Fruit fly (Drosophila melanogaster) whole organism, embryonic: Measurements from ENCODE around the gene CG14230.
A peak's percentile ranks its signal among the peaks of the same experiment; 100 is the strongest.

Experiments
- B-H1 ChIP-seq: fragments of 200-800 bp; sonication (Bioruptor generic); IDR thresholded peaks from 3 replicates; pipeline ENCODE4 v1.3.6; 2022; ENCODE audit warnings: missing biosample characterization, missing genetic modification characterization
- Bgb ChIP-seq: fragments of 200-800 bp; sonication (Bioruptor generic); IDR thresholded peaks from 2 replicates; pipeline ENCODE4 v1.3.6; 2022; ENCODE audit warnings: missing biosample characterization, missing genetic modification characterization; ENCODE audit not compliant: partially characterized antibody
- CG10147 ChIP-seq: fragments of 200-800 bp; sonication (Bioruptor generic); optimal IDR thresholded peaks from 2 replicates; lab custom pipeline; 2019; ENCODE audit warnings: missing biosample characterization, mild to moderate bottlenecking, missing genetic modification characterization, moderate library complexity
- CG10366 ChIP-seq: fragments of 200-800 bp; sonication (Bioruptor generic); IDR thresholded peaks from 2 replicates; pipeline ENCODE4 v1.3.6; 2022; ENCODE audit warnings: missing biosample characterization, missing genetic modification characterization
- CG11560 ChIP-seq: fragments of 200-800 bp; sonication (Bioruptor generic); IDR thresholded peaks from 3 replicates; pipeline ENCODE4 v1.3.6; 2022; ENCODE audit warnings: missing biosample characterization, missing genetic modification characterization
- CG13287 ChIP-seq: fragments of 200-800 bp; sonication (Bioruptor generic); IDR thresholded peaks from 2 replicates; pipeline ENCODE4 v1.3.6; 2022; ENCODE audit warnings: missing biosample characterization, missing genetic modification characterization; ENCODE audit not compliant: partially characterized antibody
- CG14014 ChIP-seq: fragments of 200-800 bp; sonication (Bioruptor generic); IDR thresholded peaks from 2 replicates; pipeline ENCODE4 v1.3.6; 2022; ENCODE audit warnings: missing biosample characterization, missing genetic modification characterization
- CG17359 ChIP-seq: fragments of 200-800 bp; sonication (Bioruptor generic); optimal IDR thresholded peaks from 3 replicates; lab custom pipeline; 2018; ENCODE audit warnings: missing biosample characterization, mild to moderate bottlenecking, missing genetic modification characterization, moderate library complexity
- CG17829 ChIP-seq: fragments of 200-800 bp; optimal IDR thresholded peaks from 2 replicates; lab custom pipeline; 2019; ENCODE audit warnings: missing biosample characterization, mild to moderate bottlenecking, missing genetic modification characterization, moderate library complexity
- CG3163 ChIP-seq: fragments of 200-800 bp; sonication (Bioruptor generic); optimal IDR thresholded peaks from 3 replicates; lab custom pipeline; 2016; ENCODE audit warnings: missing biosample characterization, missing genetic modification characterization
- CG6765 ChIP-seq: fragments of 200-800 bp; sonication (Bioruptor generic); optimal IDR thresholded peaks from 3 replicates; lab custom pipeline; 2017; ENCODE audit warnings: missing biosample characterization, mild to moderate bottlenecking, missing genetic modification characterization
- CG6791 ChIP-seq: fragments of 200-800 bp; sonication (Bioruptor generic); IDR thresholded peaks from 3 replicates; pipeline ENCODE4 v1.3.6; 2022; ENCODE audit warnings: missing biosample characterization, missing genetic modification characterization; ENCODE audit not compliant: partially characterized antibody
- CG7928 ChIP-seq: fragments of 200-800 bp; sonication (Bioruptor generic); optimal IDR thresholded peaks from 2 replicates; lab custom pipeline; 2017; ENCODE audit warnings: missing biosample characterization, mild to moderate bottlenecking, missing genetic modification characterization
- CG8478 ChIP-seq: fragments of >200 bp; optimal IDR thresholded peaks from 2 replicates; lab custom pipeline; 2018
- D19B ChIP-seq: fragments of 200-800 bp; sonication (Bioruptor generic); optimal IDR thresholded peaks from 2 replicates; lab custom pipeline; 2017; ENCODE audit warnings: missing biosample characterization, mild to moderate bottlenecking, missing genetic modification characterization
- Dbx ChIP-seq: fragments of 200-800 bp; sonication (Bioruptor generic); IDR thresholded peaks from 3 replicates; pipeline ENCODE4 v1.3.6; 2022; ENCODE audit warnings: missing biosample characterization, missing genetic modification characterization
- Dll ChIP-seq: fragments of 200-800 bp; sonication (Bioruptor generic); IDR thresholded peaks from 4 replicates; pipeline ENCODE4 v1.3.6; 2022; ENCODE audit warnings: missing biosample characterization, missing genetic modification characterization; ENCODE audit not compliant: partially characterized antibody
- Fer1 ChIP-seq: fragments of 200-800 bp; sonication (Bioruptor generic); optimal IDR thresholded peaks from 2 replicates; lab custom pipeline; 2017; ENCODE audit warnings: missing biosample characterization, mild to moderate bottlenecking, missing genetic modification characterization
- HmgZ ChIP-seq: fragments of 200-800 bp; sonication (Bioruptor generic); optimal IDR thresholded peaks from 2 replicates; lab custom pipeline; 2018; ENCODE audit warnings: missing biosample characterization, mild to moderate bottlenecking, missing genetic modification characterization
- Hr39 ChIP-seq: fragments of >200 bp; optimal IDR thresholded peaks from 2 replicates; lab custom pipeline; 2017
- Hr78 ChIP-seq, 2 experiments: fragments of 200-800 bp in 1 of 2; fragments of >200 bp in 1 of 2; sonication (Bioruptor generic) in 1 of 2; optimal IDR thresholded peaks; 2 replicates each; lab custom pipeline; 2017 to 2019; ENCODE audit warnings: missing biosample characterization in 2 of 2, missing genetic modification characterization in 2 of 2, mild to moderate bottlenecking in 1 of 2, moderate library complexity in 1 of 2
- Lim3 ChIP-seq: fragments of 200-800 bp; sonication (Bioruptor generic); IDR thresholded peaks from 2 replicates; pipeline ENCODE4 v1.3.6; 2022; ENCODE audit warnings: missing biosample characterization, missing genetic modification characterization
- NFAT ChIP-seq: fragments of 200-800 bp; sonication (Bioruptor generic); IDR thresholded peaks from 2 replicates; pipeline ENCODE4 v1.3.6; 2022; ENCODE audit warnings: missing biosample characterization, missing genetic modification characterization
- Nf-YB ChIP-seq: fragments of 200-800 bp; sonication (Bioruptor generic); optimal IDR thresholded peaks from 3 replicates; lab custom pipeline; 2019; ENCODE audit warnings: missing biosample characterization, mild to moderate bottlenecking, missing genetic modification characterization, moderate library complexity
- Sox102F ChIP-seq: fragments of 200-800 bp; sonication (Bioruptor generic); optimal IDR thresholded peaks from 2 replicates; lab custom pipeline; 2018; ENCODE audit warnings: missing biosample characterization, mild to moderate bottlenecking, missing genetic modification characterization, moderate library complexity
- Taf1 ChIP-seq: fragments of 200-800 bp; sonication (Bioruptor generic); IDR thresholded peaks from 2 replicates; pipeline ENCODE4 v1.3.6; 2022; ENCODE audit warnings: missing biosample characterization, missing genetic modification characterization
- Tbp ChIP-seq: fragments of >200 bp; optimal IDR thresholded peaks from 2 replicates; lab custom pipeline; 2018; ENCODE audit warnings: missing biosample characterization, missing genetic modification characterization
- Usf ChIP-seq: fragments of 200-800 bp; sonication (Bioruptor generic); optimal IDR thresholded peaks from 2 replicates; lab custom pipeline; 2017; ENCODE audit warnings: missing genotype, missing biosample characterization, missing genetic modification characterization
- bbx ChIP-seq: fragments of 200-800 bp; sonication (Bioruptor generic); IDR thresholded peaks from 2 replicates; pipeline ENCODE4 v1.3.6; 2022; ENCODE audit warnings: missing biosample characterization, missing genetic modification characterization; ENCODE audit not compliant: partially characterized antibody
- bigmax ChIP-seq: fragments of 200-800 bp; sonication (Bioruptor generic); optimal IDR thresholded peaks from 2 replicates; lab custom pipeline; 2018; ENCODE audit warnings: missing biosample characterization, mild to moderate bottlenecking, missing genetic modification characterization
- cas ChIP-seq: fragments of 200-800 bp; sonication (Bioruptor generic); IDR thresholded peaks from 2 replicates; pipeline ENCODE4 v1.3.6; 2022; ENCODE audit warnings: missing biosample characterization, missing genetic modification characterization
- cg ChIP-seq: fragments of 200-800 bp; sonication (Bioruptor generic); optimal IDR thresholded peaks from 3 replicates; lab custom pipeline; 2019; ENCODE audit warnings: missing biosample characterization, mild to moderate bottlenecking, missing genetic modification characterization, moderate library complexity
- chm ChIP-seq: fragments of 200-800 bp; sonication (Bioruptor generic); IDR thresholded peaks from 2 replicates; pipeline ENCODE4 v1.3.6; 2022; ENCODE audit warnings: missing biosample characterization, missing genetic modification characterization
- ci ChIP-seq: fragments of 200-800 bp; sonication (Bioruptor generic); IDR thresholded peaks from 3 replicates; pipeline ENCODE4 v1.3.6; 2022; ENCODE audit warnings: missing biosample characterization, missing genetic modification characterization
- crc ChIP-seq: fragments of 200-800 bp; sonication (Bioruptor generic); optimal IDR thresholded peaks from 2 replicates; lab custom pipeline; 2016; ENCODE audit warnings: missing biosample characterization, missing genetic modification characterization
- crol ChIP-seq: fragments of 200-800 bp; sonication (Bioruptor generic); IDR thresholded peaks from 2 replicates; pipeline ENCODE4 v1.3.6; 2022; ENCODE audit warnings: missing biosample characterization, missing genetic modification characterization
- dpn ChIP-seq, 2 experiments: fragments of 200-800 bp; sonication (Bioruptor generic); optimal IDR thresholded peaks; 3 replicates each; lab custom pipeline; 2016; ENCODE audit warnings: missing biosample characterization in 2 of 2, missing genetic modification characterization in 2 of 2
- en ChIP-seq: fragments of 200-800 bp; sonication (Bioruptor generic); optimal IDR thresholded peaks from 2 replicates; lab custom pipeline; 2016; ENCODE audit warnings: missing biosample characterization, missing genetic modification characterization
- eve ChIP-seq, 2 experiments: fragments of >200 bp; optimal IDR thresholded peaks; 2 replicates each; lab custom pipeline; 2017; ENCODE audit warnings: missing biosample characterization in 2 of 2, missing genetic modification characterization in 2 of 2
- ewg ChIP-seq: fragments of 200-800 bp; sonication (Bioruptor generic); optimal IDR thresholded peaks from 3 replicates; lab custom pipeline; 2017; ENCODE audit warnings: mild to moderate bottlenecking, missing biosample characterization, missing genetic modification reagents, missing genetic modification characterization
- gcm ChIP-seq: fragments of 200-800 bp; sonication (Bioruptor generic); optimal IDR thresholded peaks from 2 replicates; lab custom pipeline; 2019; ENCODE audit warnings: missing biosample characterization, mild to moderate bottlenecking, missing genetic modification characterization, moderate library complexity
- gfzf ChIP-seq: fragments of 200-800 bp; sonication (Bioruptor generic); optimal IDR thresholded peaks from 2 replicates; lab custom pipeline; 2016; ENCODE audit warnings: missing biosample characterization, mild to moderate bottlenecking, missing genetic modification characterization, moderate library complexity
- hkb ChIP-seq, 2 experiments: fragments of 200-800 bp in 1 of 2; fragments of >200 bp in 1 of 2; sonication (Bioruptor generic) in 1 of 2; IDR thresholded peaks in 1 of 2; optimal IDR thresholded peaks in 1 of 2; 2 replicates each; pipeline versions ENCODE4 v1.3.6 to Lab custom; 2017 to 2022; ENCODE audit warnings: missing biosample characterization in 1 of 2, missing genetic modification characterization in 1 of 2
- nom ChIP-seq: fragments of 200-800 bp; sonication (Bioruptor generic); optimal IDR thresholded peaks from 2 replicates; lab custom pipeline; 2017; ENCODE audit warnings: missing biosample characterization, missing genetic modification characterization, mild to moderate bottlenecking, moderate library complexity, missing genetic modification reagents
- rib ChIP-seq: fragments of 200-800 bp; sonication (Bioruptor generic); IDR thresholded peaks from 2 replicates; pipeline ENCODE4 v1.3.6; 2022; ENCODE audit warnings: missing biosample characterization, missing genetic modification characterization
- sna ChIP-seq: fragments of 200-800 bp; sonication (Bioruptor generic); IDR thresholded peaks from 2 replicates; pipeline ENCODE4 v1.3.6; 2022; ENCODE audit warnings: missing biosample characterization, missing genetic modification characterization; ENCODE audit not compliant: partially characterized antibody
- stc ChIP-seq: fragments of 200-800 bp; sonication (Bioruptor generic); IDR thresholded peaks from 2 replicates; pipeline ENCODE4 v1.3.6; 2022; ENCODE audit warnings: missing biosample characterization, missing genetic modification characterization
- wek ChIP-seq: fragments of 200-800 bp; sonication (Bioruptor generic); optimal IDR thresholded peaks from 3 replicates; lab custom pipeline; 2018; ENCODE audit warnings: missing biosample characterization, mild to moderate bottlenecking, missing genetic modification characterization, moderate library complexity
- z ChIP-seq: fragments of 200-800 bp; sonication (Bioruptor generic); IDR thresholded peaks from 3 replicates; pipeline ENCODE4 v1.3.6; 2022; ENCODE audit warnings: missing biosample characterization, missing genetic modification characterization

CG14230 gene

DNA sequence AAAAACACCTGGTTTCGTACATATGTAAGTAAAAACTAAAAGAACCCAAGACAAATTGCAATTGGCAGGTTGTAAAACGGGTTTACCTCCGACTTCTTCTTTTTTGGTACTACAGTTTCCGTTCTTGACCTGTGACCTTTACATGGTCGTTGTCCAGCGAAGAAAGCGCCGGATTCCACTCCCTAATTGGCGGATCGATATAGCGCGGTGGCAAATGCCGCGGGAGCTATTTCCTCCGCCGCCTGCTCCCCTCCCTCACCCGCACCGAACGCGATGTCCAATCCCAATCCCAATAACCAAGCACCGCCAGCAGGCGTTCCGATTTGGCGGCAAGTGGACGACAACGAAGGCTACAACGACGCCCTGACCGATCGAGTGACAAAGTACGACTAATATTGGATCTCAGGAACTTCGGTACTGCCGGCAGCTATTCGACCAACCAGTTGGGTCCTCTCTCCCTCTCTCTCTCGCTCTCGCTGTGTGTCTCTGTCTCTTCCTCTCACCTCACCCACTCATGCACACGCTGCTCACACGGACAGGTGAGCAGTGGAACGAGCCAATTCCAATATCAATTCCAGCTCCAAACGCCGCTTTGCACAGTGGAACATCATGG, 41.3 kb upstream of the CG14230 start (continued):
- TF ChIP-seq crol (GFP tag; lab: Robert Waterston, UW) (peak; percentile 81), Taf1 (GFP tag; lab: Robert Waterston, UW) (no peak), Tbp (GFP tag; lab: Kevin White, UChicago) (no peak), Bgb (GFP tag; lab: Robert Waterston, UW) (peak; percentile 32; the same call in 1 of the 2 replicates), wek (GFP tag; lab: Kevin White, UChicago) (no peak), cas (0 out of 2 replicates have a peak, but pooled peaks have one; percentile 32), hkb (optimal IDR thresholded peaks at IDR 0.05; lab: Kevin White, UChicago) (no peak), hkb (GFP tag; IDR thresholded peaks at IDR 0.05; lab: Robert Waterston, UW) (no peak), ci (peak; percentile 58; the same call in 2 of the 3 replicates), ewg (GFP tag; lab: Kevin White, UChicago) (no peak), en (GFP tag; lab: Kevin White, UChicago) (no peak), Fer1 (GFP tag; lab: Kevin White, UChicago) (no peak), Sox102F (no peak), Dbx (GFP tag; lab: Robert Waterston, UW) (0 out of 3 replicates have a peak, but pooled peaks have one; percentile 29), Nf-YB (GFP tag; lab: Kevin White, UChicago) (peak; percentile 75), CG7928 (GFP tag; lab: Kevin White, UChicago) (no peak), gfzf (GFP tag; lab: Kevin White, UChicago) (no peak), CG6791 (peak; percentile 47; the same call in 1 of the 3 replicates), chm (GFP tag; lab: Robert Waterston, UW) (peak; percentile 82; the same call in 1 of the 2 replicates), gcm (GFP tag; lab: Kevin White, UChicago) (no peak), stc (GFP tag; lab: Robert Waterston, UW) (no peak), CG3163 (GFP tag; lab: Kevin White, UChicago) (no peak), crc (GFP tag; lab: Kevin White, UChicago) (no peak), CG10147 (no peak), CG13287 (peak; percentile 35; the same call in 1 of the 2 replicates), bigmax (GFP tag; lab: Kevin White, UChicago) (no peak), Lim3 (GFP tag; lab: Robert Waterston, UW) (no peak), cg (GFP tag; lab: Kevin White, UChicago) (peak; percentile 67), B-H1 (GFP tag; lab: Robert Waterston, UW) (no peak), CG11560 (tag; lab: Robert Waterston, UW) (no peak), z (GFP tag; lab: Robert Waterston, UW) (peak; percentile 51; the same call in 1 of the 3 replicates), sna (GFP tag; lab: Robert Waterston, UW) (no peak), rib (GFP tag; lab: Robert Waterston, UW) (no peak), bbx (GFP tag; lab: Robert Waterston, UW) (peak; percentile 37), Dll (0 out of 4 replicates have a peak, but pooled peaks have one; percentile 18), dpn (GFP tag; optimal IDR thresholded peaks at IDR 0.05; lab: Kevin White, UChicago) (no peak), Usf (no peak), CG14014 (GFP tag; lab: Robert Waterston, UW) (no peak; the same call in 1 of the 2 replicates), eve (GFP tag; optimal IDR thresholded peaks at IDR 0.05; lab: Kevin White, UChicago) (no peak), CG8478 (lab: Kevin White, UChicago) (peak; percentile 26), CG17359 (tag; lab: Kevin White, UChicago) (no peak), CG6765 (GFP tag; lab: Kevin White, UChicago) (no peak), D19B (GFP tag; lab: Kevin White, UChicago) (no peak), CG17829 (no peak), NFAT (GFP tag; lab: Robert Waterston, UW) (peak; percentile 35; the same call in 1 of the 2 replicates), HmgZ (peak; percentile 3), Hr39 (lab: Kevin White, UChicago) (no peak), Hr78 (GFP tag; optimal IDR thresholded peaks at IDR 0.05; lab: Kevin White, UChicago) (peak in 1 of 2 experiments; percentile 97), CG10366 (0 out of 2 replicates have a peak, but pooled peaks have one; percentile 11), nom (GFP tag; lab: Kevin White, UChicago) (peak; percentile 29)
